Worm (Caenorhabditis elegans) whole organism, early embryonic: ENCODE measurements around the gene gst-39.
"Not testable (repeated sequence)": the region's sequence is repeated elsewhere in the genome, so short reads cannot be mapped to it uniquely, and the experiment has no call there.

Source experiments
- F13C5.2 ChIP-seq: sonication (generic microtip); optimal IDR thresholded peaks from 2 replicates; lab custom pipeline; 2017; ENCODE audit warnings: mild to moderate bottlenecking, missing genetic modification characterization, inconsistent platforms, missing compliant biosample characterization
- ama-1 ChIP-seq: fragments of 150-350 bp; optimal IDR thresholded peaks from 2 replicates; lab custom pipeline; 2014
- flt-1 ChIP-seq: fragments of 200-800 bp; sonication (Bioruptor generic); IDR thresholded peaks from 2 replicates; pipeline ENCODE4 v1.3.6; 2022; ENCODE audit warnings: missing genetic modification characterization, missing compliant biosample characterization
- hmbx-1 ChIP-seq: sonication (generic microtip); optimal IDR thresholded peaks from 2 replicates; lab custom pipeline; 2016; ENCODE audit warnings: mild to moderate bottlenecking, missing genetic modification characterization, missing compliant biosample characterization

DNA sequence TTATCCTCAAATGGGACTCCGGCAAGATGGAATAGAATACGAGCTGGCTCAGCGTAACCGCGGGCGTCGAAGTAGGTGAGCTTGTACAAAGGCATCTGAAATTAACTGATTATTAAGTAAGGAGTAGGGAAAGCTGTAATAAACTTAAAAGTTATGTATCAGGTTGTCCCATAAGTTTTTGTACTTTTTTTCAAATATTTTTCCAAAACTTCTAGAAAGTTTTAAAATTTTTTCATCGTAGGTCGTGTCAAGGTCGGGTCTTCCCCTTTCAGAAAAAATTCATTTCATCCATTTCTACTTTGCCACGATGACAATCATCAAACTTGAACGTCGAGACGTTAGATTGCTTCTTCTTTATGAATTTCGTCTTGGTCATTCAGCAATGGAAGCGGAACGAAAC lies at the start of gene gst-39:
- not testable (repeated sequence) for TF ChIP-seq ama-1 (lab: Kevin White, UChicago); flt-1; hmbx-1 (tag; lab: Kevin White, UChicago); F13C5.2
